Fruit fly (Drosophila melanogaster) whole organism, embryonic: Measurements from ENCODE around the gene AP-1sigma.
A peak's percentile ranks its signal among the peaks of the same experiment; 100 is the strongest.

Source experiments
- Atf-2 ChIP-seq: fragments of 200-800 bp; sonication (Bioruptor generic); optimal IDR thresholded peaks from 2 replicates; lab custom pipeline; 2016; ENCODE audit warnings: missing biosample characterization, missing genetic modification characterization
- CG10366 ChIP-seq: fragments of 200-800 bp; sonication (Bioruptor generic); IDR thresholded peaks from 2 replicates; pipeline ENCODE4 v1.3.6; 2022; ENCODE audit warnings: missing biosample characterization, missing genetic modification characterization
- CG11456 ChIP-seq: fragments of 200-800 bp; sonication (Bioruptor generic); IDR thresholded peaks from 3 replicates; pipeline ENCODE4 v1.3.6; 2022; ENCODE audit warnings: missing biosample characterization, missing genetic modification characterization
- CG11723 ChIP-seq: fragments of 200-800 bp; sonication (Bioruptor generic); optimal IDR thresholded peaks from 2 replicates; lab custom pipeline; 2017; ENCODE audit warnings: missing biosample characterization, mild to moderate bottlenecking, missing genetic modification characterization
- CG12219 ChIP-seq: fragments of 200-800 bp; sonication (Bioruptor generic); optimal IDR thresholded peaks from 3 replicates; lab custom pipeline; 2018; ENCODE audit warnings: missing biosample characterization, mild to moderate bottlenecking, missing genetic modification characterization
- CG1233 ChIP-seq: fragments of 200-800 bp; sonication (Bioruptor generic); optimal IDR thresholded peaks from 4 replicates; lab custom pipeline; 2018; ENCODE audit warnings: missing biosample characterization, mild to moderate bottlenecking, missing genetic modification characterization
- CG1603 ChIP-seq: fragments of 200-800 bp; sonication (Bioruptor generic); optimal IDR thresholded peaks from 2 replicates; lab custom pipeline; 2019; ENCODE audit warnings: missing biosample characterization, mild to moderate bottlenecking, missing genetic modification characterization, moderate library complexity
- CG17568 ChIP-seq: fragments of 200-800 bp; sonication (Bioruptor generic); optimal IDR thresholded peaks from 2 replicates; lab custom pipeline; 2018; ENCODE audit warnings: missing biosample characterization, mild to moderate bottlenecking, missing genetic modification characterization, moderate library complexity
- CG31224 ChIP-seq: fragments of 200-800 bp; sonication (Bioruptor generic); IDR thresholded peaks from 2 replicates; pipeline ENCODE4 v1.3.6; 2022; ENCODE audit warnings: missing biosample characterization, missing genetic modification characterization
- CG32772 ChIP-seq: fragments of 200-800 bp; sonication (Bioruptor generic); IDR thresholded peaks from 2 replicates; pipeline ENCODE4 v1.3.6; 2022; ENCODE audit warnings: missing biosample characterization, missing genetic modification characterization
- CG4404 ChIP-seq: fragments of 200-800 bp; sonication (Bioruptor generic); IDR thresholded peaks from 2 replicates; pipeline ENCODE4 v1.3.6; 2022; ENCODE audit warnings: missing biosample characterization, missing genetic modification characterization
- CG4617 ChIP-seq: fragments of 200-800 bp; sonication (Bioruptor generic); optimal IDR thresholded peaks from 3 replicates; lab custom pipeline; 2016; ENCODE audit warnings: missing biosample characterization, missing genetic modification characterization, borderline replicate concordance
- CG6254 ChIP-seq: fragments of 200-800 bp; sonication (Bioruptor generic); optimal IDR thresholded peaks from 3 replicates; lab custom pipeline; 2017; ENCODE audit warnings: mild to moderate bottlenecking, missing biosample characterization, missing genetic modification reagents, missing genetic modification characterization
- CG6683 ChIP-seq: fragments of 200-800 bp; sonication (Bioruptor generic); optimal IDR thresholded peaks from 2 replicates; lab custom pipeline; 2017; ENCODE audit warnings: missing biosample characterization, mild to moderate bottlenecking, missing genetic modification characterization, missing genetic modification reagents
- CG6813 ChIP-seq: fragments of 200-800 bp; sonication (Bioruptor generic); optimal IDR thresholded peaks from 2 replicates; lab custom pipeline; 2017; ENCODE audit warnings: missing biosample characterization, missing genetic modification characterization, mild to moderate bottlenecking, moderate library complexity, missing genetic modification reagents
- CG9817 ChIP-seq: fragments of 200-800 bp; sonication (Bioruptor generic); optimal IDR thresholded peaks from 2 replicates; lab custom pipeline; 2018; ENCODE audit warnings: missing biosample characterization, mild to moderate bottlenecking, missing genetic modification characterization, moderate library complexity
- Chrac-16 ChIP-seq: fragments of 200-800 bp; sonication (Bioruptor generic); optimal IDR thresholded peaks from 3 replicates; lab custom pipeline; 2016; ENCODE audit warnings: missing biosample characterization, missing genetic modification characterization
- Dbx ChIP-seq: fragments of 200-800 bp; sonication (Bioruptor generic); IDR thresholded peaks from 3 replicates; pipeline ENCODE4 v1.3.6; 2022; ENCODE audit warnings: missing biosample characterization, missing genetic modification characterization
- H2.0 ChIP-seq: fragments of 200-800 bp; sonication (Bioruptor generic); IDR thresholded peaks from 2 replicates; pipeline ENCODE4 v1.3.6; 2022; ENCODE audit warnings: missing biosample characterization, missing genetic modification characterization
- HmgZ ChIP-seq: fragments of 200-800 bp; sonication (Bioruptor generic); optimal IDR thresholded peaks from 2 replicates; lab custom pipeline; 2018; ENCODE audit warnings: missing biosample characterization, mild to moderate bottlenecking, missing genetic modification characterization
- Hsf ChIP-seq: fragments of 200-800 bp; sonication (Bioruptor generic); optimal IDR thresholded peaks from 3 replicates; lab custom pipeline; 2016; ENCODE audit warnings: missing biosample characterization, missing genetic modification characterization
- Max ChIP-seq: fragments of 200-800 bp; sonication (Bioruptor generic); optimal IDR thresholded peaks from 2 replicates; lab custom pipeline; 2016; ENCODE audit warnings: missing biosample characterization, mild to moderate bottlenecking, missing genetic modification characterization
- NfI ChIP-seq: fragments of 200-800 bp; sonication (Bioruptor generic); optimal IDR thresholded peaks from 3 replicates; lab custom pipeline; 2018; ENCODE audit warnings: missing biosample characterization, mild to moderate bottlenecking, missing genetic modification characterization, moderate library complexity
- Pdp1 ChIP-seq, 2 experiments: fragments of 200-800 bp; sonication (Bioruptor generic); optimal IDR thresholded peaks; 3 replicates each; lab custom pipeline; 2016; ENCODE audit warnings: missing biosample characterization in 2 of 2, missing genetic modification characterization in 2 of 2, mild to moderate bottlenecking in 1 of 2, moderate library complexity in 1 of 2
- amos ChIP-seq: fragments of 200-800 bp; sonication (Bioruptor generic); IDR thresholded peaks from 2 replicates; pipeline ENCODE4 v1.3.6; 2022; ENCODE audit warnings: missing biosample characterization, missing genetic modification characterization; ENCODE audit not compliant: partially characterized antibody
- bigmax ChIP-seq: fragments of 200-800 bp; sonication (Bioruptor generic); optimal IDR thresholded peaks from 2 replicates; lab custom pipeline; 2018; ENCODE audit warnings: missing biosample characterization, mild to moderate bottlenecking, missing genetic modification characterization
- dati ChIP-seq: fragments of 200-800 bp; sonication (Bioruptor generic); IDR thresholded peaks from 2 replicates; pipeline ENCODE4 v1.3.6; 2022; ENCODE audit warnings: missing biosample characterization, missing genetic modification characterization
- gsb ChIP-seq: fragments of 200-800 bp; sonication (Bioruptor generic); IDR thresholded peaks from 2 replicates; pipeline ENCODE4 v1.3.6; 2022; ENCODE audit warnings: missing biosample characterization, missing genetic modification characterization
- ind ChIP-seq: fragments of 200-800 bp; sonication (Bioruptor generic); optimal IDR thresholded peaks from 3 replicates; lab custom pipeline; 2016; ENCODE audit warnings: missing biosample characterization, missing genetic modification characterization
- inv ChIP-seq: fragments of 200-800 bp; sonication (Bioruptor generic); IDR thresholded peaks from 2 replicates; pipeline ENCODE4 v1.3.6; 2022; ENCODE audit warnings: missing biosample characterization, missing genetic modification characterization; ENCODE audit not compliant: partially characterized antibody
- klu ChIP-seq: fragments of 200-800 bp; sonication (Bioruptor generic); IDR thresholded peaks from 2 replicates; pipeline ENCODE4 v1.3.6; 2022; ENCODE audit warnings: missing biosample characterization, missing genetic modification characterization
- kni ChIP-seq: fragments of 200-800 bp; sonication (Bioruptor generic); optimal IDR thresholded peaks from 3 replicates; lab custom pipeline; 2017; ENCODE audit warnings: mild to moderate bottlenecking, missing biosample characterization, missing genetic modification reagents, missing genetic modification characterization
- lola ChIP-seq, 3 experiments: fragments of >200 bp in 2 of 3; fragments of 200-800 bp in 1 of 3; sonication (Bioruptor generic) in 1 of 3; optimal IDR thresholded peaks; 2 replicates each; lab custom pipeline; 2017 to 2019; ENCODE audit warnings: missing biosample characterization in 3 of 3, missing genetic modification characterization in 3 of 3, mild to moderate bottlenecking in 1 of 3, moderate library complexity in 1 of 3
- luna ChIP-seq: fragments of 200-800 bp; sonication (Bioruptor generic); optimal IDR thresholded peaks from 2 replicates; lab custom pipeline; 2016; ENCODE audit warnings: missing biosample characterization, missing genetic modification characterization
- maf-S ChIP-seq: fragments of 200-800 bp; sonication (Bioruptor generic); optimal IDR thresholded peaks from 2 replicates; lab custom pipeline; 2016; ENCODE audit warnings: missing biosample characterization, missing genetic modification characterization
- nmo ChIP-seq: fragments of 200-800 bp; sonication (Bioruptor generic); optimal IDR thresholded peaks from 2 replicates; lab custom pipeline; 2018; ENCODE audit warnings: missing biosample characterization, mild to moderate bottlenecking, missing genetic modification characterization, moderate library complexity
- odd ChIP-seq: fragments of 200-800 bp; sonication (Bioruptor generic); optimal IDR thresholded peaks from 2 replicates; lab custom pipeline; 2017; ENCODE audit warnings: missing biosample characterization, mild to moderate bottlenecking, missing genetic modification characterization
- org-1 ChIP-seq: fragments of 200-800 bp; sonication (Bioruptor generic); optimal IDR thresholded peaks from 2 replicates; lab custom pipeline; 2017; ENCODE audit warnings: missing biosample characterization, missing genetic modification characterization
- p53 ChIP-seq: fragments of 200-800 bp; sonication (Bioruptor generic); optimal IDR thresholded peaks from 2 replicates; lab custom pipeline; 2016; ENCODE audit warnings: missing biosample characterization, missing genetic modification characterization
- peb ChIP-seq: fragments of 200-800 bp; sonication (Bioruptor generic); IDR thresholded peaks from 2 replicates; pipeline ENCODE4 v1.3.6; 2022; ENCODE audit warnings: missing biosample characterization, missing genetic modification characterization
- pros ChIP-seq: fragments of 200-800 bp; sonication (Bioruptor generic); optimal IDR thresholded peaks from 3 replicates; lab custom pipeline; 2019; ENCODE audit warnings: missing biosample characterization, mild to moderate bottlenecking, missing genetic modification characterization, moderate library complexity
- stc ChIP-seq: fragments of 200-800 bp; sonication (Bioruptor generic); IDR thresholded peaks from 2 replicates; pipeline ENCODE4 v1.3.6; 2022; ENCODE audit warnings: missing biosample characterization, missing genetic modification characterization
- stwl ChIP-seq: fragments of 200-800 bp; sonication (Bioruptor generic); optimal IDR thresholded peaks from 3 replicates; lab custom pipeline; 2018; ENCODE audit warnings: missing biosample characterization, mild to moderate bottlenecking, missing genetic modification characterization, moderate library complexity
- trem ChIP-seq: fragments of 200-800 bp; optimal IDR thresholded peaks from 3 replicates; lab custom pipeline; 2019; ENCODE audit warnings: missing biosample characterization, mild to moderate bottlenecking, missing genetic modification characterization, moderate library complexity
- trh ChIP-seq: fragments of 200-800 bp; sonication (Bioruptor generic); optimal IDR thresholded peaks from 2 replicates; lab custom pipeline; 2016; ENCODE audit warnings: missing biosample characterization, missing genetic modification characterization
- tup ChIP-seq: fragments of 200-800 bp; sonication (Bioruptor generic); optimal IDR thresholded peaks from 2 replicates; lab custom pipeline; 2016; ENCODE audit warnings: missing biosample characterization, mild to moderate bottlenecking, missing genetic modification characterization, moderate library complexity
- wdn ChIP-seq: fragments of 200-800 bp; sonication (Bioruptor generic); IDR thresholded peaks from 2 replicates; pipeline ENCODE4 v1.3.6; 2022; ENCODE audit warnings: missing biosample characterization, missing genetic modification characterization
- zfh2 ChIP-seq: fragments of 200-800 bp; sonication (Bioruptor generic); optimal IDR thresholded peaks from 2 replicates; lab custom pipeline; 2016; ENCODE audit warnings: missing biosample characterization, missing genetic modification characterization

Gene AP-1sigma

dm6 chr3R:23992823-23993797 is 34.7 kb downstream of the AP-1sigma start, which contains the start of the genes Epp and Rab7 (continued):
- TF ChIP-seq dati (GFP tag; lab: Robert Waterston, UW) (no peak), lola (GFP tag; optimal IDR thresholded peaks at IDR 0.05; lab: Kevin White, UChicago) (no peak), nmo (GFP tag; lab: Kevin White, UChicago) (peak; percentile 59), peb (GFP tag; lab: Robert Waterston, UW) (no peak), CG12219 (GFP tag; lab: Kevin White, UChicago) (no peak), CG9817 (tag; lab: Kevin White, UChicago) (no peak), amos (GFP tag; lab: Robert Waterston, UW) (peak; percentile 95), CG11723 (GFP tag; lab: Kevin White, UChicago) (no peak), trh (GFP tag; lab: Kevin White, UChicago) (no peak), luna (GFP tag; lab: Kevin White, UChicago) (no peak), odd (GFP tag; lab: Kevin White, UChicago) (peak; percentile 12), HmgZ (tag; lab: Kevin White, UChicago) (peak; percentile 79), CG4404 (no peak), CG10366 (no peak), CG6683 (GFP tag; lab: Kevin White, UChicago) (peak; percentile 32), CG17568 (no peak), pros (GFP tag; lab: Kevin White, UChicago) (no peak), CG1603 (peak; percentile 71), kni (peak; percentile 44), stc (GFP tag; lab: Robert Waterston, UW) (no peak), wdn (GFP tag; lab: Robert Waterston, UW) (no peak), NfI (GFP tag; lab: Kevin White, UChicago) (peak; percentile 51), bigmax (GFP tag; lab: Kevin White, UChicago) (no peak), ind (GFP tag; lab: Kevin White, UChicago) (peak; percentile 8), p53 (GFP tag; lab: Kevin White, UChicago) (peak; percentile 32), Atf-2 (GFP tag; lab: Kevin White, UChicago) (no peak), zfh2 (GFP tag; lab: Kevin White, UChicago) (peak; percentile 70), H2.0 (GFP tag; lab: Robert Waterston, UW) (no peak), CG31224 (GFP tag; lab: Robert Waterston, UW) (peak; percentile 52), klu (GFP tag; lab: Robert Waterston, UW) (no peak), stwl (peak; percentile 82), Pdp1 (GFP tag; optimal IDR thresholded peaks at IDR 0.05; lab: Kevin White, UChicago) (peak; percentile 50 to 89), Hsf (GFP tag; lab: Kevin White, UChicago) (peak; percentile 7), gsb (GFP tag; lab: Robert Waterston, UW) (no peak), tup (GFP tag; lab: Kevin White, UChicago) (no peak), Dbx (GFP tag; lab: Robert Waterston, UW) (peak; percentile 66; the same call in 2 of the 3 replicates), CG4617 (GFP tag; lab: Kevin White, UChicago) (peak; percentile 90), CG6813 (GFP tag; lab: Kevin White, UChicago) (no peak), CG1233 (GFP tag; lab: Kevin White, UChicago) (peak; percentile 12), Max (peak; percentile 1), maf-S (GFP tag; lab: Kevin White, UChicago) (peak; percentile 26), org-1 (GFP tag; lab: Kevin White, UChicago) (no peak), trem (peak; percentile 54), CG32772 (GFP tag; lab: Robert Waterston, UW) (no peak), inv (GFP tag; lab: Robert Waterston, UW) (peak; percentile 91), CG6254 (GFP tag; lab: Kevin White, UChicago) (no peak), CG11456 (GFP tag; lab: Robert Waterston, UW) (0 out of 3 replicates have a peak, but pooled peaks have one; percentile 44), Chrac-16 (no peak)
